Worm (Caenorhabditis elegans) whole organism, L2 larva: ENCODE data around the gene rsks-1.

Experiments
- C34F6.9 ChIP-seq: fragments of 150-350 bp; optimal IDR thresholded peaks from 2 replicates; lab custom pipeline; 2014; ENCODE audit warnings: missing biosample characterization, missing genetic modification characterization
- F13H6.1 ChIP-seq: sonication (generic microtip); optimal IDR thresholded peaks from 2 replicates; lab custom pipeline; 2016; ENCODE audit warnings: missing genetic modification characterization, missing compliant biosample characterization
- R02D3.7 ChIP-seq: fragments of 150-350 bp; optimal IDR thresholded peaks from 2 replicates; lab custom pipeline; 2014; ENCODE audit warnings: missing biosample characterization, missing genetic modification characterization
- Y55F3AM.14 ChIP-seq: fragments of 200-800 bp; sonication (Bioruptor generic); optimal IDR thresholded peaks from 2 replicates; lab custom pipeline; 2018; ENCODE audit warnings: mild to moderate bottlenecking, missing genetic modification characterization, missing compliant biosample characterization
- ZK546.5 ChIP-seq: sonication (generic microtip); optimal IDR thresholded peaks from 2 replicates; lab custom pipeline; 2017; ENCODE audit warnings: missing biosample characterization, missing genetic modification characterization
- alr-1 ChIP-seq: fragments of 150-350 bp; optimal IDR thresholded peaks from 2 replicates; lab custom pipeline; 2014; ENCODE audit warnings: missing biosample characterization, missing genetic modification characterization
- aly-2 ChIP-seq: fragments of 150-350 bp; optimal IDR thresholded peaks from 2 replicates; lab custom pipeline; 2014; ENCODE audit warnings: missing biosample characterization, missing genetic modification characterization
- ama-1 ChIP-seq: fragments of 150-350 bp; optimal IDR thresholded peaks from 2 replicates; lab custom pipeline; 2018; ENCODE audit warnings: inconsistent platforms
- blmp-1 ChIP-seq: sonication (generic microtip); optimal IDR thresholded peaks from 2 replicates; lab custom pipeline; 2017; ENCODE audit warnings: missing genetic modification characterization, mild to moderate bottlenecking, missing compliant biosample characterization, antibody characterized with exemption, moderate library complexity; ENCODE audit not compliant: insufficient read depth
- ceh-16 ChIP-seq: fragments of 150-350 bp; optimal IDR thresholded peaks from 2 replicates; lab custom pipeline; 2014; ENCODE audit warnings: missing biosample characterization, missing genetic modification characterization
- ceh-82 ChIP-seq: fragments of 150-350 bp; optimal IDR thresholded peaks from 2 replicates; lab custom pipeline; 2014; ENCODE audit warnings: missing biosample characterization, missing genetic modification characterization
- crh-2 ChIP-seq: sonication (generic microtip); optimal IDR thresholded peaks from 2 replicates; lab custom pipeline; 2017; ENCODE audit warnings: missing biosample characterization, missing genetic modification characterization
- dmd-4 ChIP-seq: sonication (generic microtip); optimal IDR thresholded peaks from 2 replicates; lab custom pipeline; 2017; ENCODE audit warnings: missing biosample characterization, missing genetic modification characterization
- egl-27 ChIP-seq: sonication (generic microtip); optimal IDR thresholded peaks from 3 replicates; lab custom pipeline; 2017; ENCODE audit warnings: missing biosample characterization, missing genetic modification reagents, missing genetic modification characterization
- elt-1 ChIP-seq: fragments of 150-350 bp; optimal IDR thresholded peaks from 2 replicates; lab custom pipeline; 2014; ENCODE audit warnings: missing biosample characterization, missing genetic modification characterization
- elt-3 ChIP-seq: sonication (generic microtip); optimal IDR thresholded peaks from 2 replicates; lab custom pipeline; 2017; ENCODE audit warnings: missing biosample characterization, missing genetic modification characterization
- fos-1 ChIP-seq: fragments of 150-350 bp; optimal IDR thresholded peaks from 2 replicates; lab custom pipeline; 2014; ENCODE audit warnings: missing biosample characterization, missing genetic modification characterization
- gmeb-1 ChIP-seq: fragments of 150-350 bp; optimal IDR thresholded peaks from 2 replicates; lab custom pipeline; 2014; ENCODE audit warnings: missing biosample characterization, missing genetic modification characterization
- lin-11 ChIP-seq: fragments of 150-350 bp; sonication (generic microtip); optimal IDR thresholded peaks from 2 replicates; lab custom pipeline; 2014; ENCODE audit warnings: missing biosample characterization, missing genetic modification characterization, inconsistent platforms, mixed read lengths
- lin-13 ChIP-seq: fragments of 150-350 bp; optimal IDR thresholded peaks from 2 replicates; lab custom pipeline; 2014; ENCODE audit warnings: missing biosample characterization, missing genetic modification reagents, missing genetic modification characterization
- lin-39 ChIP-seq: fragments of 150-350 bp; optimal IDR thresholded peaks from 2 replicates; lab custom pipeline; 2014; ENCODE audit warnings: missing biosample characterization, missing genetic modification reagents, missing genetic modification characterization
- lsy-2 ChIP-seq, 2 experiments: fragments of 150-350 bp in 1 of 2; sonication (generic microtip) in 1 of 2; optimal IDR thresholded peaks; 2 replicates each; lab custom pipeline; 2014 to 2017; ENCODE audit warnings: missing biosample characterization in 2 of 2, missing genetic modification characterization in 2 of 2
- mab-5 ChIP-seq: fragments of 150-350 bp; optimal IDR thresholded peaks from 2 replicates; lab custom pipeline; 2014; ENCODE audit warnings: missing biosample characterization, missing genetic modification characterization
- mbf-1 ChIP-seq: sonication (generic microtip); optimal IDR thresholded peaks from 2 replicates; lab custom pipeline; 2017; ENCODE audit warnings: missing biosample characterization, missing genetic modification characterization
- mdl-1 ChIP-seq, 2 experiments: fragments of 150-350 bp in 1 of 2; sonication (generic microtip) in 1 of 2; optimal IDR thresholded peaks; 2 replicates each; lab custom pipeline; 2017; ENCODE audit warnings: missing biosample characterization in 2 of 2, missing genetic modification characterization in 2 of 2
- nhr-10 ChIP-seq: sonication (generic microtip); optimal IDR thresholded peaks from 2 replicates; lab custom pipeline; 2017; ENCODE audit warnings: missing biosample characterization, missing genetic modification characterization
- nhr-11 ChIP-seq: fragments of 150-350 bp; optimal IDR thresholded peaks from 2 replicates; lab custom pipeline; 2014; ENCODE audit warnings: missing biosample characterization, missing genetic modification characterization
- nhr-12 ChIP-seq: fragments of 150-350 bp; optimal IDR thresholded peaks from 2 replicates; lab custom pipeline; 2014; ENCODE audit warnings: missing biosample characterization, missing genetic modification characterization
- nhr-129 ChIP-seq: fragments of 150-350 bp; optimal IDR thresholded peaks from 2 replicates; lab custom pipeline; 2014; ENCODE audit warnings: missing biosample characterization, missing genetic modification characterization
- nhr-21 ChIP-seq: fragments of 150-350 bp; optimal IDR thresholded peaks from 2 replicates; lab custom pipeline; 2014; ENCODE audit warnings: missing biosample characterization, missing genetic modification characterization
- nhr-23 ChIP-seq: fragments of 150-350 bp; optimal IDR thresholded peaks from 2 replicates; lab custom pipeline; 2014; ENCODE audit warnings: missing biosample characterization, missing genetic modification reagents, missing genetic modification characterization
- nhr-237 ChIP-seq: fragments of 150-350 bp; optimal IDR thresholded peaks from 2 replicates; lab custom pipeline; 2014; ENCODE audit warnings: missing biosample characterization, missing genetic modification characterization
- nhr-25 ChIP-seq: fragments of 150-350 bp; sonication (generic microtip); optimal IDR thresholded peaks from 3 replicates; lab custom pipeline; 2014; ENCODE audit warnings: missing biosample characterization, missing genetic modification characterization
- nhr-6 ChIP-seq: fragments of 150-350 bp; optimal IDR thresholded peaks from 2 replicates; lab custom pipeline; 2014; ENCODE audit warnings: missing biosample characterization, missing genetic modification characterization
- nhr-77 ChIP-seq: fragments of 150-350 bp; optimal IDR thresholded peaks from 2 replicates; lab custom pipeline; 2014; ENCODE audit warnings: missing biosample characterization, missing genetic modification characterization
- peb-1 ChIP-seq: fragments of 150-350 bp; optimal IDR thresholded peaks from 2 replicates; lab custom pipeline; 2014; ENCODE audit warnings: missing biosample characterization, missing genetic modification characterization
- sem-4 ChIP-seq: fragments of 150-350 bp; optimal IDR thresholded peaks from 2 replicates; lab custom pipeline; 2014; ENCODE audit warnings: missing biosample characterization, missing genetic modification reagents, missing genetic modification characterization
- skn-1 ChIP-seq: sonication (generic microtip); optimal IDR thresholded peaks from 2 replicates; lab custom pipeline; 2017; ENCODE audit warnings: missing biosample characterization, missing genetic modification characterization
- sma-3 ChIP-seq: sonication (generic microtip); optimal IDR thresholded peaks from 2 replicates; lab custom pipeline; 2016; ENCODE audit warnings: missing genetic modification reagents, missing genetic modification characterization, missing compliant biosample characterization
- sma-9 ChIP-seq, 2 experiments: fragments of 150-350 bp in 1 of 2; sonication (generic microtip) in 1 of 2; optimal IDR thresholded peaks; 2 replicates each; lab custom pipeline; 2014 to 2016; ENCODE audit warnings: missing genetic modification characterization in 2 of 2, mild to moderate bottlenecking in 1 of 2, missing biosample characterization in 1 of 2, missing compliant biosample characterization in 1 of 2, missing genetic modification reagents in 1 of 2, moderate library complexity in 1 of 2
- snpc-4 ChIP-seq: fragments of 150-350 bp; optimal IDR thresholded peaks from 2 replicates; lab custom pipeline; 2014; ENCODE audit warnings: missing biosample characterization, missing genetic modification characterization
- unc-39 ChIP-seq: fragments of 150-350 bp; optimal IDR thresholded peaks from 2 replicates; lab custom pipeline; 2014; ENCODE audit warnings: missing biosample characterization, missing genetic modification characterization
- unc-55 ChIP-seq: fragments of 150-350 bp; sonication (generic microtip); optimal IDR thresholded peaks from 3 replicates; lab custom pipeline; 2014; ENCODE audit warnings: missing biosample characterization, missing genetic modification reagents, missing genetic modification characterization
- unc-62 ChIP-seq: fragments of 150-350 bp; optimal IDR thresholded peaks from 2 replicates; lab custom pipeline; 2014; ENCODE audit warnings: missing biosample characterization, missing genetic modification reagents, missing genetic modification characterization
- zag-1 ChIP-seq: fragments of 150-350 bp; optimal IDR thresholded peaks from 2 replicates; lab custom pipeline; 2014; ENCODE audit warnings: missing biosample characterization, missing genetic modification characterization
- ztf-1 ChIP-seq: fragments of 200-800 bp; sonication (Bioruptor generic); conservative IDR thresholded peaks from 2 replicates; pipeline ENCODE4 v1.3.6; 2022; ENCODE audit warnings: missing genetic modification characterization, missing compliant biosample characterization
- ztf-11 ChIP-seq: sonication (generic microtip); optimal IDR thresholded peaks from 2 replicates; lab custom pipeline; 2017; ENCODE audit warnings: missing biosample characterization, missing genetic modification characterization
- ztf-4 ChIP-seq: fragments of 150-350 bp; optimal IDR thresholded peaks from 2 replicates; lab custom pipeline; 2014; ENCODE audit warnings: missing biosample characterization, missing genetic modification characterization

The rsks-1 gene

DNA sequence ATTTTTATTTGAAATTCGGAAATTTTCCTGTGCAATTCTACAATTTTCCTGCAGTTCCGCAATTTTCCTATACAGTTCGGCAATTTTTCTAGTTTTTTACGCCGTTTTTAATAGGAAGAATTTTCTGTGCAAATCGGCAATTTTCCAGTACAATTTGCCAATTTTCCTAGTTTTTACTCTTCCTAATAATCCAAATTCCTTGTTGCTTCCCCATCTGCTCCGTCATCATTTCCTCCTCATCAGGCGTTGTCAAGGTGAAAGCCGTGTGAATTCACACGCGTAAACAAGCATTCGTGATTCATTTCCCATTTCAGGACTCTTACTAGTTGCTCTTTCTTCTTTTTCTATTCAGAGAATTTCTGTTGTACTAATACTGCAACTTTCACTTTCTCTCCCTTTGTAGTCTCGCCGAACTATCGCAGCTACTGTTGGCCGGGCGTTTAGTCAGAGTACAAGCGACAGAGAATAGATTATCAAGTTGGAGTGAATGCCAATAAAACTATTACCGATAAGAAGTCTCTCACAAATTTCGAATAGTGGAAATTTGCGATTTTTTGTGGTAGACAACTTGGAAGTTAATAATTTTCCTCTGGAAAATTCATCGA lies 3.2 kb upstream of the rsks-1 start:
- TF ChIP-seq nhr-237 (no peak), ama-1 (lab: Kevin White, UChicago) (no peak), nhr-23 (tag; lab: Kevin White, UChicago) (no peak), blmp-1 (tag; lab: Kevin White, UChicago) (peak; percentile 85), nhr-12 (tag; lab: Kevin White, UChicago) (no peak), nhr-10 (tag; lab: Kevin White, UChicago) (no peak), mbf-1 (tag; lab: Kevin White, UChicago) (no peak), fos-1 (tag; lab: Kevin White, UChicago) (peak; percentile 97), unc-55 (no peak), F13H6.1 (tag; lab: Kevin White, UChicago) (no peak), Y55F3AM.14 (GFP tag; lab: Kevin White, UChicago) (no peak), elt-3 (tag; lab: Kevin White, UChicago) (no peak), ceh-82 (tag; lab: Kevin White, UChicago) (no peak), R02D3.7 (no peak), ceh-16 (no peak), mdl-1 (tag; optimal IDR thresholded peaks at IDR 0.05; lab: Kevin White, UChicago) (no peak), lin-39 (tag; lab: Kevin White, UChicago) (no peak), alr-1 (tag; lab: Kevin White, UChicago) (no peak), lin-11 (no peak), sma-9 (GFP tag; optimal IDR thresholded peaks at IDR 0.05; lab: Kevin White, UChicago) (peak; percentile 29), sma-9 (tag; optimal IDR thresholded peaks at IDR 0.05; lab: Kevin White, UChicago) (no peak), ZK546.5 (tag; lab: Kevin White, UChicago) (no peak), unc-62 (GFP tag; lab: Kevin White, UChicago) (no peak)

DNA sequence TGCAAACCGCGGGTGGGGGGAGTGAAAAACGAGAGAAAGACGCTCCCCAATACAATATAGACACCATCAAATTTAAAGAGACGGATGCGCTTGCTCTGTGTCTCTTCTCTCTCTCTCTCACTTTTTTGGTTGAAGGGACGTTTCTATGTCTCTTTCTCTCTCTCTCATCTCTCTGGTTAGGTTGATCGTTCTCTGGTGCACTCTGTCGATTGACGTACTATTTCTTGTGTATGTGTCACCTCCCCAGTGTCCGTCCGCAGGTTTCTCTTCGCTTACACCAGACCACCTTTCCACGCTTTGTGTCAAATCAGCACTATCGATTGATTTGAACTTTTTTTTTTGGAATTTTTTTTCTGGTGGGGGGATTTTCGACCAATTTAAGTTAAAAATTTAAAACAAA lies 1.5 kb upstream of the rsks-1 start:
- no peak for TF ChIP-seq ceh-16
- peak; percentile 57 for TF ChIP-seq lin-13 (GFP tag; lab: Kevin White, UChicago)
- no peak for TF ChIP-seq ama-1 (lab: Kevin White, UChicago)
- no peak for TF ChIP-seq unc-39 (tag; lab: Kevin White, UChicago)
- peak; percentile 93 for TF ChIP-seq nhr-129
- no peak for TF ChIP-seq unc-62 (GFP tag; lab: Kevin White, UChicago)
- no peak for TF ChIP-seq nhr-237
- no peak for TF ChIP-seq skn-1
- peak; percentile 56 for TF ChIP-seq gmeb-1 (tag; lab: Kevin White, UChicago)
- TF ChIP-seq mdl-1 (tag; optimal IDR thresholded peaks at IDR 0.05; lab: Kevin White, UChicago) = peak; percentile 5 to 9
- no peak for TF ChIP-seq nhr-12 (tag; lab: Kevin White, UChicago)
- TF ChIP-seq ztf-4 (tag; lab: Kevin White, UChicago) = peak; percentile 57
- peak; percentile 81 for TF ChIP-seq nhr-25
- no peak for TF ChIP-seq aly-2 (tag; lab: Kevin White, UChicago)
- peak; percentile 61 for TF ChIP-seq nhr-21 (tag; lab: Kevin White, UChicago)
- TF ChIP-seq alr-1 (tag; lab: Kevin White, UChicago) = no peak
- no peak for TF ChIP-seq zag-1
- no peak for TF ChIP-seq lin-39 (tag; lab: Kevin White, UChicago)
- no peak for TF ChIP-seq R02D3.7
- peak; percentile 52 for TF ChIP-seq blmp-1 (tag; lab: Kevin White, UChicago)
- TF ChIP-seq ztf-1 (GFP tag; lab: Robert Waterston, UW) = no peak
- peak; percentile 35 for TF ChIP-seq snpc-4 (tag; lab: Kevin White, UChicago)
- no peak for TF ChIP-seq elt-1 (tag; lab: Kevin White, UChicago)
- TF ChIP-seq ztf-11 (tag; lab: Kevin White, UChicago) = no peak
- peak; percentile 86 for TF ChIP-seq F13H6.1 (tag; lab: Kevin White, UChicago)
- TF ChIP-seq dmd-4 (tag; lab: Kevin White, UChicago) = no peak
- no peak for TF ChIP-seq nhr-23 (tag; lab: Kevin White, UChicago)
- TF ChIP-seq ZK546.5 (tag; lab: Kevin White, UChicago) = no peak
- peak; percentile 62 for TF ChIP-seq sma-3 (GFP tag; lab: Kevin White, UChicago)
- peak; percentile 18 for TF ChIP-seq sem-4 (tag; lab: Kevin White, UChicago)
- no peak for TF ChIP-seq mbf-1 (tag; lab: Kevin White, UChicago)
- no peak for TF ChIP-seq nhr-11
- TF ChIP-seq fos-1 (tag; lab: Kevin White, UChicago) = peak; percentile 98
- TF ChIP-seq ceh-82 (tag; lab: Kevin White, UChicago) = no peak
- peak; percentile 85 for TF ChIP-seq unc-55
- no peak for TF ChIP-seq nhr-77 (tag; lab: Kevin White, UChicago)
- TF ChIP-seq crh-2 (tag; lab: Kevin White, UChicago) = peak; percentile 93
- TF ChIP-seq lin-11 = no peak
- TF ChIP-seq nhr-10 (tag; lab: Kevin White, UChicago) = no peak
- no peak for TF ChIP-seq peb-1 (tag; lab: Kevin White, UChicago)
- TF ChIP-seq egl-27 (tag; lab: Kevin White, UChicago) = peak; percentile 39
- peak; percentile 47 for TF ChIP-seq nhr-6 (tag; lab: Kevin White, UChicago)
- peak; percentile 29 to 67 for TF ChIP-seq lsy-2 (tag; optimal IDR thresholded peaks at IDR 0.05; lab: Kevin White, UChicago)
- TF ChIP-seq mab-5 (tag; lab: Kevin White, UChicago) = no peak
- no peak for TF ChIP-seq elt-3 (tag; lab: Kevin White, UChicago)
- TF ChIP-seq C34F6.9 (tag; lab: Kevin White, UChicago) = peak; percentile 85
- no peak for TF ChIP-seq Y55F3AM.14 (GFP tag; lab: Kevin White, UChicago)
- TF ChIP-seq sma-9 (GFP tag; optimal IDR thresholded peaks at IDR 0.05; lab: Kevin White, UChicago) = peak; percentile 85
- no peak for TF ChIP-seq sma-9 (tag; optimal IDR thresholded peaks at IDR 0.05; lab: Kevin White, UChicago)
